Fruit fly (Drosophila melanogaster) whole organism, embryonic: ENCODE data around the gene Art1.
A peak's percentile ranks its signal among the peaks of the same experiment; 100 is the strongest.

ENCODE experiments used
- ATbp ChIP-seq: fragments of 200-800 bp; sonication (Bioruptor generic); optimal IDR thresholded peaks from 2 replicates; lab custom pipeline; 2017; ENCODE audit warnings: missing biosample characterization, mild to moderate bottlenecking, missing genetic modification characterization, missing genetic modification reagents
- Atf3 ChIP-seq: fragments of 200-800 bp; sonication (Bioruptor generic); optimal IDR thresholded peaks from 3 replicates; lab custom pipeline; 2016; ENCODE audit warnings: missing biosample characterization, missing genetic modification characterization
- CG10274 ChIP-seq: fragments of 200-800 bp; sonication (Bioruptor generic); optimal IDR thresholded peaks from 3 replicates; lab custom pipeline; 2017; ENCODE audit warnings: missing biosample characterization, mild to moderate bottlenecking, missing genetic modification characterization
- CG13123 ChIP-seq: fragments of 200-800 bp; sonication (Bioruptor generic); optimal IDR thresholded peaks from 2 replicates; lab custom pipeline; 2016; ENCODE audit warnings: missing biosample characterization, missing genetic modification characterization
- CG14014 ChIP-seq: fragments of 200-800 bp; sonication (Bioruptor generic); IDR thresholded peaks from 2 replicates; pipeline ENCODE4 v1.3.6; 2022; ENCODE audit warnings: missing biosample characterization, missing genetic modification characterization
- CG14050 ChIP-seq: fragments of 200-800 bp; sonication (Bioruptor generic); IDR thresholded peaks from 3 replicates; pipeline ENCODE4 v1.3.6; 2022; ENCODE audit warnings: missing biosample characterization, missing genetic modification characterization
- CG16815 ChIP-seq: fragments of 200-800 bp; sonication (Bioruptor generic); optimal IDR thresholded peaks from 3 replicates; lab custom pipeline; 2017; ENCODE audit warnings: missing biosample characterization, mild to moderate bottlenecking, missing genetic modification characterization
- CG32767 ChIP-seq: fragments of 200-800 bp; sonication (Bioruptor generic); IDR thresholded peaks from 2 replicates; pipeline ENCODE4 v1.3.6; 2022; ENCODE audit warnings: missing biosample characterization, missing genetic modification characterization
- CG33557 ChIP-seq: fragments of 200-800 bp; sonication (Bioruptor generic); optimal IDR thresholded peaks from 2 replicates; lab custom pipeline; 2019; ENCODE audit warnings: missing biosample characterization, mild to moderate bottlenecking, missing genetic modification characterization, moderate library complexity
- CG6272 ChIP-seq: fragments of 200-800 bp; sonication (Bioruptor generic); IDR thresholded peaks from 2 replicates; pipeline ENCODE4 v1.3.6; 2022; ENCODE audit warnings: missing biosample characterization, missing genetic modification characterization
- CG6689 ChIP-seq: fragments of 200-800 bp; sonication (Bioruptor generic); IDR thresholded peaks from 2 replicates; pipeline ENCODE4 v1.3.6; 2022; ENCODE audit warnings: missing biosample characterization, missing genetic modification characterization
- CG7357 ChIP-seq: fragments of 200-800 bp; sonication (Bioruptor generic); IDR thresholded peaks from 3 replicates; pipeline ENCODE4 v1.3.6; 2022; ENCODE audit warnings: missing biosample characterization, missing genetic modification characterization
- CG9727 ChIP-seq: fragments of 200-800 bp; sonication (Bioruptor generic); optimal IDR thresholded peaks from 3 replicates; lab custom pipeline; 2017; ENCODE audit warnings: missing biosample characterization, mild to moderate bottlenecking, missing genetic modification characterization
- CG9817 ChIP-seq: fragments of 200-800 bp; sonication (Bioruptor generic); optimal IDR thresholded peaks from 2 replicates; lab custom pipeline; 2018; ENCODE audit warnings: missing biosample characterization, mild to moderate bottlenecking, missing genetic modification characterization, moderate library complexity
- CG9932 ChIP-seq: fragments of 200-800 bp; sonication (Bioruptor generic); IDR thresholded peaks from 2 replicates; pipeline ENCODE4 v1.3.6; 2022; ENCODE audit warnings: missing biosample characterization, missing genetic modification characterization
- CkIIα-i1 ChIP-seq: fragments of 200-800 bp; sonication (Bioruptor generic); IDR thresholded peaks from 2 replicates; pipeline ENCODE4 v1.3.6; 2022; ENCODE audit warnings: missing biosample characterization, missing genetic modification characterization
- D ChIP-seq, 2 experiments: fragments of 200-800 bp in 1 of 2; fragments of >200 bp in 1 of 2; sonication (Bioruptor generic) in 1 of 2; optimal IDR thresholded peaks; 2 replicates in 1 of 2; 3 replicates in 1 of 2; lab custom pipeline; 2017; ENCODE audit warnings: mild to moderate bottlenecking in 1 of 2, missing biosample characterization in 1 of 2, missing genetic modification characterization in 1 of 2, missing genetic modification reagents in 1 of 2
- Dip2 ChIP-seq: fragments of 200-800 bp; sonication (Bioruptor generic); IDR thresholded peaks from 2 replicates; pipeline ENCODE4 v1.3.6; 2022; ENCODE audit warnings: missing biosample characterization, missing genetic modification characterization
- Ets65A ChIP-seq: fragments of 200-800 bp; sonication (Bioruptor generic); peaks from one replicate; lab custom pipeline; 2016; ENCODE audit warnings: missing biosample characterization, missing genetic modification characterization
- Gug ChIP-seq: fragments of 200-800 bp; sonication (Bioruptor generic); IDR thresholded peaks from 4 replicates; pipeline ENCODE4 v1.3.6; 2022; ENCODE audit warnings: missing biosample characterization, missing genetic modification characterization
- H2.0 ChIP-seq: fragments of 200-800 bp; sonication (Bioruptor generic); IDR thresholded peaks from 2 replicates; pipeline ENCODE4 v1.3.6; 2022; ENCODE audit warnings: missing biosample characterization, missing genetic modification characterization
- HLH4C ChIP-seq: fragments of 200-800 bp; sonication (Bioruptor generic); IDR thresholded peaks from 3 replicates; pipeline ENCODE4 v1.3.6; 2022; ENCODE audit warnings: missing biosample characterization, missing genetic modification characterization; ENCODE audit not compliant: partially characterized antibody
- Hmx ChIP-seq: fragments of 200-800 bp; sonication (Bioruptor generic); optimal IDR thresholded peaks from 2 replicates; lab custom pipeline; 2016; ENCODE audit warnings: missing biosample characterization, missing genetic modification characterization
- MBD-R2 ChIP-seq: fragments of 200-800 bp; sonication (Bioruptor generic); IDR thresholded peaks from 2 replicates; pipeline ENCODE4 v1.3.6; 2022; ENCODE audit warnings: missing biosample characterization, missing genetic modification characterization
- Pdp1 ChIP-seq, 2 experiments: fragments of 200-800 bp; sonication (Bioruptor generic); optimal IDR thresholded peaks; 3 replicates each; lab custom pipeline; 2016; ENCODE audit warnings: missing biosample characterization in 2 of 2, missing genetic modification characterization in 2 of 2, mild to moderate bottlenecking in 1 of 2, moderate library complexity in 1 of 2
- Rfx ChIP-seq: fragments of 200-800 bp; sonication (Bioruptor generic); IDR thresholded peaks from 2 replicates; pipeline ENCODE4 v1.3.6; 2022; ENCODE audit warnings: missing biosample characterization, missing genetic modification characterization
- Ssrp ChIP-seq: fragments of 200-800 bp; sonication (Bioruptor generic); optimal IDR thresholded peaks from 2 replicates; lab custom pipeline; 2018; ENCODE audit warnings: missing biosample characterization, mild to moderate bottlenecking, missing genetic modification characterization, moderate library complexity
- Xbp1 ChIP-seq: fragments of 200-800 bp; sonication (Bioruptor generic); optimal IDR thresholded peaks from 3 replicates; lab custom pipeline; 2016; ENCODE audit warnings: missing biosample characterization, mild to moderate bottlenecking, missing genetic modification characterization
- Xrp1 ChIP-seq: fragments of 200-800 bp; sonication (Bioruptor generic); IDR thresholded peaks from 2 replicates; pipeline ENCODE4 v1.3.6; 2022; ENCODE audit warnings: missing biosample characterization, missing genetic modification characterization
- al ChIP-seq: fragments of 200-800 bp; sonication (Bioruptor generic); IDR thresholded peaks from 2 replicates; pipeline ENCODE4 v1.3.6; 2022; ENCODE audit warnings: missing biosample characterization, missing genetic modification characterization
- amos ChIP-seq: fragments of 200-800 bp; sonication (Bioruptor generic); IDR thresholded peaks from 2 replicates; pipeline ENCODE4 v1.3.6; 2022; ENCODE audit warnings: missing biosample characterization, missing genetic modification characterization; ENCODE audit not compliant: partially characterized antibody
- ash1 ChIP-seq: fragments of 200-800 bp; sonication (Bioruptor generic); optimal IDR thresholded peaks from 2 replicates; lab custom pipeline; 2018; ENCODE audit warnings: missing biosample characterization, mild to moderate bottlenecking, missing genetic modification characterization
- az2 ChIP-seq: fragments of 200-800 bp; sonication (Bioruptor generic); optimal IDR thresholded peaks from 3 replicates; lab custom pipeline; 2016; ENCODE audit warnings: missing biosample characterization, missing genetic modification characterization
- chinmo ChIP-seq: fragments of 200-800 bp; sonication (Bioruptor generic); IDR thresholded peaks from 4 replicates; pipeline ENCODE4 v1.3.6; 2022; ENCODE audit warnings: missing biosample characterization, missing genetic modification characterization; ENCODE audit not compliant: partially characterized antibody
- crol ChIP-seq: fragments of 200-800 bp; sonication (Bioruptor generic); IDR thresholded peaks from 2 replicates; pipeline ENCODE4 v1.3.6; 2022; ENCODE audit warnings: missing biosample characterization, missing genetic modification characterization
- fu2 ChIP-seq: fragments of 200-800 bp; sonication (Bioruptor generic); optimal IDR thresholded peaks from 2 replicates; lab custom pipeline; 2016; ENCODE audit warnings: missing biosample characterization, missing genetic modification characterization
- gro ChIP-seq: fragments of 200-800 bp; sonication (Bioruptor generic); optimal IDR thresholded peaks from 2 replicates; lab custom pipeline; 2016; ENCODE audit warnings: missing biosample characterization, missing genetic modification characterization
- jigr1 ChIP-seq: fragments of 200-800 bp; sonication (Bioruptor generic); IDR thresholded peaks from 3 replicates; pipeline ENCODE4 v1.3.6; 2022; ENCODE audit warnings: missing biosample characterization, missing genetic modification characterization
- lab ChIP-seq: fragments of 200-800 bp; sonication (Bioruptor generic); optimal IDR thresholded peaks from 3 replicates; lab custom pipeline; 2017; ENCODE audit warnings: missing biosample characterization, missing genetic modification characterization, mild to moderate bottlenecking, moderate library complexity, missing genetic modification reagents
- lilli ChIP-seq: fragments of 200-800 bp; sonication (Bioruptor generic); optimal IDR thresholded peaks from 3 replicates; lab custom pipeline; 2016; ENCODE audit warnings: missing biosample characterization, missing genetic modification characterization
- lmd ChIP-seq: fragments of 200-800 bp; sonication (Bioruptor generic); IDR thresholded peaks from 2 replicates; pipeline ENCODE4 v1.3.6; 2022; ENCODE audit warnings: missing biosample characterization, missing genetic modification characterization
- onecut ChIP-seq: fragments of 200-800 bp; sonication (Bioruptor generic); IDR thresholded peaks from 2 replicates; pipeline ENCODE4 v1.3.6; 2022; ENCODE audit warnings: missing biosample characterization, missing genetic modification characterization
- peb ChIP-seq: fragments of 200-800 bp; sonication (Bioruptor generic); IDR thresholded peaks from 2 replicates; pipeline ENCODE4 v1.3.6; 2022; ENCODE audit warnings: missing biosample characterization, missing genetic modification characterization
- ro ChIP-seq: fragments of 200-800 bp; sonication (Bioruptor generic); IDR thresholded peaks from 2 replicates; pipeline ENCODE4 v1.3.6; 2022; ENCODE audit warnings: missing biosample characterization, missing genetic modification characterization
- shn ChIP-seq: fragments of 200-800 bp; sonication (Bioruptor generic); optimal IDR thresholded peaks from 3 replicates; lab custom pipeline; 2016; ENCODE audit warnings: missing biosample characterization, missing genetic modification characterization
- slp2 ChIP-seq: fragments of 200-800 bp; sonication (Bioruptor generic); optimal IDR thresholded peaks from 2 replicates; lab custom pipeline; 2016; ENCODE audit warnings: missing biosample characterization, missing genetic modification characterization
- trem ChIP-seq: fragments of 200-800 bp; optimal IDR thresholded peaks from 3 replicates; lab custom pipeline; 2019; ENCODE audit warnings: missing biosample characterization, mild to moderate bottlenecking, missing genetic modification characterization, moderate library complexity
- usp ChIP-seq: fragments of >200 bp; optimal IDR thresholded peaks from 2 replicates; lab custom pipeline; 2017; ENCODE audit warnings: missing biosample characterization, missing genetic modification characterization
- z ChIP-seq: fragments of 200-800 bp; sonication (Bioruptor generic); IDR thresholded peaks from 3 replicates; pipeline ENCODE4 v1.3.6; 2022; ENCODE audit warnings: missing biosample characterization, missing genetic modification characterization

Gene Art1

DNA sequence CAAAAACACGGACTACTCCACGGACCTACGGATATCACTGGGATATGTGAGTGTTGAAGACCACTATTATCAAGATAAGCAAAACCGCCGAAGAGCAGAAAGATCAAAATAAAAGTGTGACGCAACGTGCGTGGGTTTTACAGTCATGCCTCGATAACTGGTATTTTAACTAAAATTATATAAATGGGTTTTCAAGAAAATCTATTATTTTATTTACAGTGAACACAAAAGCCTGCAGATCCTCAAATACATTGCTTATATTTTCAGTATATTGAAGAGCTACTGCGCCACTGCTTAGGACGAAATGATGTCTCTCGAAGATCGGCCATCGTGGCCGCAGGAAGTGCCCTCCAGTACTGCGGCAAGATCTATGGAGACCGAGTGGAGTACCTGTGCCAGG lies 26.0 kb downstream of the Art1 start (continued):
- TF ChIP-seq Ssrp = no peak
- no peak for TF ChIP-seq lmd (GFP tag; lab: Robert Waterston, UW)
- TF ChIP-seq usp (GFP tag; lab: Kevin White, UChicago) = no peak
- TF ChIP-seq peb = no peak
- TF ChIP-seq Dip2 (GFP tag; lab: Robert Waterston, UW) = no peak
- TF ChIP-seq ATbp (GFP tag; lab: Kevin White, UChicago) = no peak
- TF ChIP-seq CG9932 (GFP tag; lab: Robert Waterston, UW) = peak; percentile 21; the same call in 1 of the 2 replicates
- TF ChIP-seq D (optimal IDR thresholded peaks at IDR 0.05; lab: Kevin White, UChicago) = no peak
- peak; percentile 16 for TF ChIP-seq D (GFP tag; optimal IDR thresholded peaks at IDR 0.05; lab: Kevin White, UChicago)
- TF ChIP-seq al (GFP tag; lab: Robert Waterston, UW) = peak; percentile 23; the same call in 1 of the 2 replicates
- TF ChIP-seq Xbp1 (GFP tag; lab: Kevin White, UChicago) = peak; percentile 24
- 0 out of 2 replicates have a peak, but pooled peaks have one; percentile 15 for TF ChIP-seq H2.0
- TF ChIP-seq trem (tag; lab: Kevin White, UChicago) = no peak
- peak; percentile 33 for TF ChIP-seq lilli (GFP tag; lab: Kevin White, UChicago)
- no peak for TF ChIP-seq CG9727
- peak; percentile 8; the same call in 1 of the 2 replicates for TF ChIP-seq Xrp1 (GFP tag; lab: Robert Waterston, UW)
- no peak for TF ChIP-seq lab (GFP tag; lab: Kevin White, UChicago)
- TF ChIP-seq CG13123 (GFP tag; lab: Kevin White, UChicago) = no peak
- no peak for TF ChIP-seq chinmo (GFP tag; lab: Robert Waterston, UW)
- TF ChIP-seq gro = peak; percentile 18
- TF ChIP-seq CG6689 (GFP tag; lab: Robert Waterston, UW) = no peak

DNA sequence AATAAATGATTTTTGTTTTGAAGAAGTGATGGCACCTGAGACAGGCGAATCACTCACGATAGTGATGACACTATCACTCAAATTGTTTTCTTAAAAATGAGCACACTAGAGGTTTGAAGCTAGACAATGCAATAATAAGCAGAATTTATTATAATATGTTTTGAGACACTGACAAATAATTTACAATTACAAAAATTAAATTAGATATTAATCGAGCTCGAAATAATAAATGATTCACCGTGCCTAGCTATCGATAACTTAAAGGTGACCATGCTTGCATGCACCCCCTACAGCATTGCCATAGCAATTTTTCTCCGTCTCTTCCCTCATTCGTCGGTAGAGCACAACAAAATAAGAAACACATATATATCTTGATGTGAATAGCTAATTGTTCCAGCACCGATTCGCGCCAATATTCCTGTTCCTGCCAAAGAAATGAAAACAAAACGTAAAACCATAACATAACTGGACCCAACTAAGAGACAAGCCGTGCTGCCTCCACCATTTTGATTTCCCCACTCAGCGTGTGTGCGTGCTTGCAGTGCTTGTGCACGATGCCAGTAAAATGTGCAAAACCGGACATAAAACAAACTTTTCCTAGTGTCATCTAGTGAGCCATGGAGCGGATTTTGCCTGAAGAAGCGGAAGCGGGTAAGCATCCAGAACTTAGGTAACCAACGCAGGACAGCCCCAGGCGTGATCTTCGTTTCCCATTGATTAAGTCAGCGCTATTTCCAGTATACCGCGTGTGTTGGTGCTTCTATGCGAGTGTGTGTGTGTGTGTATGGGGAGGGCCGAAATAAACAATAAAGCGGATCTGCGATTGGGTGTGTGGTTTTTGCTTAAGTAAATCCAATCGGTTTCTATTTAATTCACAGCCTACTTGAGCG lies 26.8 kb downstream of the Art1 start, which contains the start of the genes MED7 and Cap-H2:
Gene MED7 (minus strand): TSS at position 67 of the 890 bp plus-strand sequence.
Gene Cap-H2 (plus strand): TSS at position 345 of the 890 bp plus-strand sequence.
- TF ChIP-seq ro (GFP tag; lab: Robert Waterston, UW) (peak; percentile 27; the same call in 1 of the 2 replicates), MBD-R2 (GFP tag; lab: Robert Waterston, UW) (peak; percentile 91), onecut (GFP tag; lab: Robert Waterston, UW) (peak; percentile 30; the same call in 1 of the 2 replicates), CG32767 (GFP tag; lab: Robert Waterston, UW) (0 out of 2 replicates have a peak, but pooled peaks have one; percentile 37), az2 (GFP tag; lab: Kevin White, UChicago) (peak; percentile 82), CG9817 (peak; percentile 84), CG10274 (GFP tag; lab: Kevin White, UChicago) (peak; percentile 26), ash1 (GFP tag; lab: Kevin White, UChicago) (peak; percentile 50), HLH4C (GFP tag; lab: Robert Waterston, UW) (peak; percentile 97), fu2 (GFP tag; lab: Kevin White, UChicago) (peak; percentile 61), CG6272 (GFP tag; lab: Robert Waterston, UW) (peak; percentile 91), CkIIα-i1 (no peak), CG7357 (peak; percentile 69), Rfx (GFP tag; lab: Robert Waterston, UW) (peak; percentile 91), z (GFP tag; lab: Robert Waterston, UW) (no peak), crol (GFP tag; lab: Robert Waterston, UW) (no peak), Gug (peak; percentile 81), Ets65A (GFP tag; lab: Kevin White, UChicago) (peak; percentile 96), CG16815 (GFP tag; lab: Kevin White, UChicago) (peak; percentile 62), Pdp1 (GFP tag; optimal IDR thresholded peaks at IDR 0.05; lab: Kevin White, UChicago) (peak; percentile 85 to 87), jigr1 (no peak; the same call in 2 of the 3 replicates), Xrp1 (GFP tag; lab: Robert Waterston, UW) (peak; percentile 81), amos (peak; percentile 96), CG14014 (GFP tag; lab: Robert Waterston, UW) (peak; percentile 74), shn (GFP tag; lab: Kevin White, UChicago) (peak; percentile 73), CG14050 (peak; percentile 64), CG33557 (peak; percentile 73), slp2 (GFP tag; lab: Kevin White, UChicago) (peak; percentile 56), Atf3 (GFP tag; lab: Kevin White, UChicago) (peak; percentile 56), Hmx (no peak)
